Fruit fly (Drosophila melanogaster): ENCODE results near the gene fax.

Gene fax

DNA sequence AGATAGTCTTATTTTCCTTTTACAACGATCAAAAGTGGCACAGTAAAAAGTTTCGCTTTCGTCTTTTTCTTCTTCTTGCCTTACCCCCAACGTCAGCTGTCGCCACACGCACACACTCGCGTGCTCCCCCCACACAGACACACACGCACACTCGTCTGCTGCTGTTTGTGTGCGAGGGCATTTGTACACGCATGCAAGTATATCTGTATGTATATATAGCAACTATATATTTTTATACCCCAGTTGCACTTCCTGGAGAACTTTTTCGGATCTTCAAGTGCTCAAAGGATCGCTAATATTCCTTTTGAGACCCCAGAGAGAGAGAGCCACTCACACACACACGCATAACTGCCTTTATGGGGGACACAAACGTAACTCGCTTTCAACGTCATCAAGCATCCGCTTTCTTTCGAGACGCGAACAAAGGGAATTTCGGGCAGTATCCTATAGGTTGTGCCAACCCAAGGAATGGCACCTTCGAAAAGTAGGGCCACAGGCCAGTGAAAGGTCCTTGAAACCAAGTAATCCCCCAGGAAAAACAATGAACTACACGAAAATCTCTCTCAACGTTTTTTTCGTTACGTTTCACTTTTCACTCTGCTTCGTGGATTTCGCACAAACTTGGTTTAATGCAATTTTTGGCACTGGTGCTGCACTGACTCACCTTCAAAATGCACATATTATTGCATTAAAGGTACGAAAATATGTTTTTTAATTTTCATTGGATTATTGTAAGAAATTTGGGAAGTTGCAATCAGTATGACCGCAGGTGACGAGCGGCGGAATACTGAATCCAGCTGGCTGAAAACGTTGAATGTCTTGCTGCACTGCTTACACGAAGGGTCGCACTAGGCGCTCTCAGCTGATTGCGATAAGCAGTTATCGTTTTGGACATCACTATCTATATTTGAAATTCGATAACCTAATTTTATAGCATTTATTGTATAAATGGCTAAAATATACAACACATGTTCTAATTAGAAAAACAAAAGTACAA lies 33.6 kb downstream of the fax start, which contains the start of gene roq (continued):
- TF ChIP-seq Side (GFP tag; optimal IDR thresholded peaks at IDR 0.05) (no peak), Hsf (GFP tag; optimal IDR thresholded peaks at IDR 0.05) (no peak), hkb (optimal IDR thresholded peaks at IDR 0.05) (no peak), hkb (GFP tag; IDR thresholded peaks at IDR 0.05) (no peak), cas (GFP tag; IDR thresholded peaks at IDR 0.05) (no peak)

DNA sequence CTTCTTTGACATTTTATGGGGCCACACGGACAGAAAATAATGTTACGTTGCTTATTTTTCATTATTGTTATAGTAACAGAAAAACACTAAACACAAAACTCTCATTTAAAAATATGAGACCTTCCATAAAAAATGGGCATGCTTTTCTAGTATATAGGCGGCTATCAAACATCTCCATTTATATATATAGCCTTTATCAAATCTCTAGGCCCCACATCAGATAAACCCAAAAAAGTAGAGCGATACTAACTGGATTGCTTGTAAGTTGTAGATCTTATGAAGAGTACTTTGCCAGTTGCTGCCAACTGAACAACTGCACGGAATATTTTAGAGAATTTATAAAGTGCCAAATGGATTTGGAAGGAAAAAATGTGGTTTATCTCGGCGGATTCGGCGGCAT lies 42.1 kb downstream of the fax start, which contains the start of gene CG18814:
Gene CG18814, plus strand, starts transcription at position 301 of the 400 bp plus-strand sequence.
- TF ChIP-seq wdn (GFP tag; IDR thresholded peaks at IDR 0.05) (no peak), gfzf (GFP tag; optimal IDR thresholded peaks at IDR 0.05) (no peak), gem (tag; optimal IDR thresholded peaks at IDR 0.05) (no peak), CG6683 (GFP tag; optimal IDR thresholded peaks at IDR 0.05) (no peak), CG31365 (tag; optimal IDR thresholded peaks at IDR 0.05) (no peak), ash1 (GFP tag; optimal IDR thresholded peaks at IDR 0.05) (no peak), bowl (GFP tag; IDR thresholded peaks at IDR 0.05) (no peak), otp (GFP tag; IDR thresholded peaks at IDR 0.05) (no peak), CG8765 (GFP tag; IDR thresholded peaks at IDR 0.05) (no peak), CG4617 (GFP tag; optimal IDR thresholded peaks at IDR 0.05; ENCODE audit: borderline replicate concordance) (no peak), cato (GFP tag; optimal IDR thresholded peaks at IDR 0.05; ENCODE audit: borderline replicate concordance) (no peak)

DNA sequence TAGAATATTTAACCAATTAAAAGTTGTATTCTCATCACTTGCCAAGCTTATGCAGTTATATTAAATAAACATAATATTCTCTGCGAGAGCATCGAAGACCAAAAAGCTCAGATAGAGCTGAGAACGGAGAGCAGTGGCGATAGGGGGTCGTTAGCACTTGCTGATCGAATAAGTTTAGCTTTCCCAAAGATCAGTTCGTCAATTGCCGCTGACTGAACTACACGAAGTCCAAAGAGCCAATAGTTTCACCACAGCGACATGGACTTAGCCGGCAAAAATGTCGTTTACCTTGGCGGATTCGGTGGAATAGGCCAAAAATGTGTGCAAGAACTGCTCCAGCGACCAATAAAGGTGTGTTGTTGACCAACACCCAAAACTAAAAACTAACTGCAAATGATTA lies 43.4 kb downstream of the fax start, which contains the start of gene CG4842:
Gene CG4842, plus strand, starts transcription at position 191 of the 400 bp plus-strand sequence.
- TF ChIP-seq btn (GFP tag; optimal IDR thresholded peaks at IDR 0.05): no peak
- peak; percentile 29 for TF ChIP-seq sug (tag; optimal IDR thresholded peaks at IDR 0.05)
- TF ChIP-seq Trl (optimal IDR thresholded peaks at IDR 0.05): peak in 1 of 2 experiments; percentile 28
- no peak for TF ChIP-seq Trl (GFP tag; optimal IDR thresholded peaks at IDR 0.05)
- TF ChIP-seq CG9609 (GFP tag; optimal IDR thresholded peaks at IDR 0.05): no peak
- no peak for TF ChIP-seq CG9437 (GFP tag; optimal IDR thresholded peaks at IDR 0.05)
- no peak for TF ChIP-seq CkIIα-i1 (GFP tag; IDR thresholded peaks at IDR 0.05)
- no peak for TF ChIP-seq Spps (tag; optimal IDR thresholded peaks at IDR 0.05)
- no peak for TF ChIP-seq HLHmδ (GFP tag; optimal IDR thresholded peaks at IDR 0.05)
- TF ChIP-seq pros (GFP tag; optimal IDR thresholded peaks at IDR 0.05): no peak
- 0 out of 4 replicates have a peak, but pooled peaks have one; percentile 57 for TF ChIP-seq chinmo (GFP tag; IDR thresholded peaks at IDR 0.05; ENCODE audit: partially characterized antibody)
- TF ChIP-seq CG18476 (GFP tag; optimal IDR thresholded peaks at IDR 0.05): no peak
- no peak for TF ChIP-seq CG14710 (tag; optimal IDR thresholded peaks at IDR 0.05)
- TF ChIP-seq knrl (GFP tag; IDR thresholded peaks at IDR 0.05; ENCODE audit: partially characterized antibody): no peak
- TF ChIP-seq Med (GFP tag): peak; percentile 46
- no peak for TF ChIP-seq Neu2 (GFP tag; optimal IDR thresholded peaks at IDR 0.05; ENCODE audit: borderline replicate concordance)
- no peak for TF ChIP-seq CG11456 (GFP tag; IDR thresholded peaks at IDR 0.05)
- TF ChIP-seq MESR4 (GFP tag; optimal IDR thresholded peaks at IDR 0.05): no peak
- no peak for TF ChIP-seq ab (GFP tag; optimal IDR thresholded peaks at IDR 0.05)
- TF ChIP-seq H2.0 (GFP tag; IDR thresholded peaks at IDR 0.05): no peak
- no peak for TF ChIP-seq Vsx1 (GFP tag; optimal IDR thresholded peaks at IDR 0.05)
- TF ChIP-seq Doc2 (GFP tag; IDR thresholded peaks at IDR 0.05): no peak
- no peak for TF ChIP-seq lola (GFP tag; optimal IDR thresholded peaks at IDR 0.05)
- TF ChIP-seq ara (GFP tag; IDR thresholded peaks at IDR 0.05): no peak
- TF ChIP-seq CG10959 (GFP tag; IDR thresholded peaks at IDR 0.05): no peak
- no peak for TF ChIP-seq CG17359 (tag; optimal IDR thresholded peaks at IDR 0.05)
- TF ChIP-seq D (optimal IDR thresholded peaks at IDR 0.05): no peak
- no peak for TF ChIP-seq D (GFP tag; optimal IDR thresholded peaks at IDR 0.05)

Data from whole organism, embryonic.